Worm (Caenorhabditis elegans) whole organism, L2 larva: ENCODE measurements around the gene cks-1.

Experiments
- C34F6.9 ChIP-seq: fragments of 150-350 bp; optimal IDR thresholded peaks from 2 replicates; lab custom pipeline; 2014; ENCODE audit warnings: missing biosample characterization, missing genetic modification characterization
- F13H6.1 ChIP-seq: sonication (generic microtip); optimal IDR thresholded peaks from 2 replicates; lab custom pipeline; 2016; ENCODE audit warnings: missing genetic modification characterization, missing compliant biosample characterization
- R02D3.7 ChIP-seq: fragments of 150-350 bp; optimal IDR thresholded peaks from 2 replicates; lab custom pipeline; 2014; ENCODE audit warnings: missing biosample characterization, missing genetic modification characterization
- Y55F3AM.14 ChIP-seq: fragments of 200-800 bp; sonication (Bioruptor generic); optimal IDR thresholded peaks from 2 replicates; lab custom pipeline; 2018; ENCODE audit warnings: mild to moderate bottlenecking, missing genetic modification characterization, missing compliant biosample characterization
- blmp-1 ChIP-seq: sonication (generic microtip); optimal IDR thresholded peaks from 2 replicates; lab custom pipeline; 2017; ENCODE audit warnings: missing genetic modification characterization, mild to moderate bottlenecking, missing compliant biosample characterization, antibody characterized with exemption, moderate library complexity; ENCODE audit not compliant: insufficient read depth
- ceh-16 ChIP-seq: fragments of 150-350 bp; optimal IDR thresholded peaks from 2 replicates; lab custom pipeline; 2014; ENCODE audit warnings: missing biosample characterization, missing genetic modification characterization
- ceh-82 ChIP-seq: fragments of 150-350 bp; optimal IDR thresholded peaks from 2 replicates; lab custom pipeline; 2014; ENCODE audit warnings: missing biosample characterization, missing genetic modification characterization
- crh-2 ChIP-seq: sonication (generic microtip); optimal IDR thresholded peaks from 2 replicates; lab custom pipeline; 2017; ENCODE audit warnings: missing biosample characterization, missing genetic modification characterization
- dmd-4 ChIP-seq: sonication (generic microtip); optimal IDR thresholded peaks from 2 replicates; lab custom pipeline; 2017; ENCODE audit warnings: missing biosample characterization, missing genetic modification characterization
- egl-27 ChIP-seq: sonication (generic microtip); optimal IDR thresholded peaks from 3 replicates; lab custom pipeline; 2017; ENCODE audit warnings: missing biosample characterization, missing genetic modification reagents, missing genetic modification characterization
- elt-1 ChIP-seq: fragments of 150-350 bp; optimal IDR thresholded peaks from 2 replicates; lab custom pipeline; 2014; ENCODE audit warnings: missing biosample characterization, missing genetic modification characterization
- gmeb-1 ChIP-seq: fragments of 150-350 bp; optimal IDR thresholded peaks from 2 replicates; lab custom pipeline; 2014; ENCODE audit warnings: missing biosample characterization, missing genetic modification characterization
- lin-11 ChIP-seq: fragments of 150-350 bp; sonication (generic microtip); optimal IDR thresholded peaks from 2 replicates; lab custom pipeline; 2014; ENCODE audit warnings: missing biosample characterization, missing genetic modification characterization, inconsistent platforms, mixed read lengths
- lin-13 ChIP-seq: fragments of 150-350 bp; optimal IDR thresholded peaks from 2 replicates; lab custom pipeline; 2014; ENCODE audit warnings: missing biosample characterization, missing genetic modification reagents, missing genetic modification characterization
- lsy-2 ChIP-seq, 2 experiments: fragments of 150-350 bp in 1 of 2; sonication (generic microtip) in 1 of 2; optimal IDR thresholded peaks; 2 replicates each; lab custom pipeline; 2014 to 2017; ENCODE audit warnings: missing biosample characterization in 2 of 2, missing genetic modification characterization in 2 of 2
- mab-5 ChIP-seq: fragments of 150-350 bp; optimal IDR thresholded peaks from 2 replicates; lab custom pipeline; 2014; ENCODE audit warnings: missing biosample characterization, missing genetic modification characterization
- mbf-1 ChIP-seq: sonication (generic microtip); optimal IDR thresholded peaks from 2 replicates; lab custom pipeline; 2017; ENCODE audit warnings: missing biosample characterization, missing genetic modification characterization
- mdl-1 ChIP-seq, 2 experiments: fragments of 150-350 bp in 1 of 2; sonication (generic microtip) in 1 of 2; optimal IDR thresholded peaks; 2 replicates each; lab custom pipeline; 2017; ENCODE audit warnings: missing biosample characterization in 2 of 2, missing genetic modification characterization in 2 of 2
- nhr-11 ChIP-seq: fragments of 150-350 bp; optimal IDR thresholded peaks from 2 replicates; lab custom pipeline; 2014; ENCODE audit warnings: missing biosample characterization, missing genetic modification characterization
- nhr-12 ChIP-seq: fragments of 150-350 bp; optimal IDR thresholded peaks from 2 replicates; lab custom pipeline; 2014; ENCODE audit warnings: missing biosample characterization, missing genetic modification characterization
- nhr-129 ChIP-seq: fragments of 150-350 bp; optimal IDR thresholded peaks from 2 replicates; lab custom pipeline; 2014; ENCODE audit warnings: missing biosample characterization, missing genetic modification characterization
- nhr-21 ChIP-seq: fragments of 150-350 bp; optimal IDR thresholded peaks from 2 replicates; lab custom pipeline; 2014; ENCODE audit warnings: missing biosample characterization, missing genetic modification characterization
- nhr-23 ChIP-seq: fragments of 150-350 bp; optimal IDR thresholded peaks from 2 replicates; lab custom pipeline; 2014; ENCODE audit warnings: missing biosample characterization, missing genetic modification reagents, missing genetic modification characterization
- nhr-237 ChIP-seq: fragments of 150-350 bp; optimal IDR thresholded peaks from 2 replicates; lab custom pipeline; 2014; ENCODE audit warnings: missing biosample characterization, missing genetic modification characterization
- nhr-25 ChIP-seq: fragments of 150-350 bp; sonication (generic microtip); optimal IDR thresholded peaks from 3 replicates; lab custom pipeline; 2014; ENCODE audit warnings: missing biosample characterization, missing genetic modification characterization
- sem-4 ChIP-seq: fragments of 150-350 bp; optimal IDR thresholded peaks from 2 replicates; lab custom pipeline; 2014; ENCODE audit warnings: missing biosample characterization, missing genetic modification reagents, missing genetic modification characterization
- sma-3 ChIP-seq: sonication (generic microtip); optimal IDR thresholded peaks from 2 replicates; lab custom pipeline; 2016; ENCODE audit warnings: missing genetic modification reagents, missing genetic modification characterization, missing compliant biosample characterization
- sma-9 ChIP-seq, 2 experiments: fragments of 150-350 bp in 1 of 2; sonication (generic microtip) in 1 of 2; optimal IDR thresholded peaks; 2 replicates each; lab custom pipeline; 2014 to 2016; ENCODE audit warnings: missing genetic modification characterization in 2 of 2, mild to moderate bottlenecking in 1 of 2, missing biosample characterization in 1 of 2, missing compliant biosample characterization in 1 of 2, missing genetic modification reagents in 1 of 2, moderate library complexity in 1 of 2
- snpc-4 ChIP-seq: fragments of 150-350 bp; optimal IDR thresholded peaks from 2 replicates; lab custom pipeline; 2014; ENCODE audit warnings: missing biosample characterization, missing genetic modification characterization
- unc-39 ChIP-seq: fragments of 150-350 bp; optimal IDR thresholded peaks from 2 replicates; lab custom pipeline; 2014; ENCODE audit warnings: missing biosample characterization, missing genetic modification characterization
- unc-55 ChIP-seq: fragments of 150-350 bp; sonication (generic microtip); optimal IDR thresholded peaks from 3 replicates; lab custom pipeline; 2014; ENCODE audit warnings: missing biosample characterization, missing genetic modification reagents, missing genetic modification characterization
- unc-62 ChIP-seq: fragments of 150-350 bp; optimal IDR thresholded peaks from 2 replicates; lab custom pipeline; 2014; ENCODE audit warnings: missing biosample characterization, missing genetic modification reagents, missing genetic modification characterization
- zag-1 ChIP-seq: fragments of 150-350 bp; optimal IDR thresholded peaks from 2 replicates; lab custom pipeline; 2014; ENCODE audit warnings: missing biosample characterization, missing genetic modification characterization
- ztf-11 ChIP-seq: sonication (generic microtip); optimal IDR thresholded peaks from 2 replicates; lab custom pipeline; 2017; ENCODE audit warnings: missing biosample characterization, missing genetic modification characterization

The cks-1 gene

DNA sequence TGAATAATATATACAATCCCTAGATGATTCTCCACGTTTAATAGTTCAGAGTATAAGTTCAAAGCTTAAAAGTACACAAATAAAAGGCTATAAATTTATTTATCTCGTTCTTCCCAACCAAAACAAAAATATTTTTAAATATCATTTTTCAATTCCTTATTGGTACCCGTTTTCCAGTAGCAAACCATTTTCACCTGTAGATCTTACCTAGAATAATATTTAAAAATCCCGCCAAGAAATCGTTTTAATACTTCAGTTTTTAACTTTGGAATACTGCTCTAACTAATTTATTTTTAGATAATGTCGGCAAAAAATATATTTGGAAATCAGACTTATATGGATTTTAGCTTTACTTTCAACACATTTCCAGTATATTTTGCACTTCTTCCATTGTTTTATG is 21.5 kb upstream of the cks-1 start, which contains the start of gene sru-7:
Gene sru-7 (plus strand): TSS at position 301 of the 400 bp plus-strand sequence.
- TF ChIP-seq mab-5 (tag; lab: Kevin White, UChicago) (no peak), crh-2 (tag; lab: Kevin White, UChicago) (no peak), ceh-82 (tag; lab: Kevin White, UChicago) (no peak), nhr-129 (no peak), blmp-1 (tag; lab: Kevin White, UChicago) (no peak), elt-1 (tag; lab: Kevin White, UChicago) (no peak), egl-27 (tag; lab: Kevin White, UChicago) (no peak), sma-3 (GFP tag; lab: Kevin White, UChicago) (no peak), Y55F3AM.14 (GFP tag; lab: Kevin White, UChicago) (no peak), nhr-21 (no peak), R02D3.7 (no peak), dmd-4 (tag; lab: Kevin White, UChicago) (no peak), lsy-2 (tag; optimal IDR thresholded peaks at IDR 0.05; lab: Kevin White, UChicago) (no peak), unc-55 (GFP tag; lab: Kevin White, UChicago) (no peak), mdl-1 (tag; optimal IDR thresholded peaks at IDR 0.05; lab: Kevin White, UChicago) (no peak), nhr-25 (tag; lab: Kevin White, UChicago) (no peak)

DNA sequence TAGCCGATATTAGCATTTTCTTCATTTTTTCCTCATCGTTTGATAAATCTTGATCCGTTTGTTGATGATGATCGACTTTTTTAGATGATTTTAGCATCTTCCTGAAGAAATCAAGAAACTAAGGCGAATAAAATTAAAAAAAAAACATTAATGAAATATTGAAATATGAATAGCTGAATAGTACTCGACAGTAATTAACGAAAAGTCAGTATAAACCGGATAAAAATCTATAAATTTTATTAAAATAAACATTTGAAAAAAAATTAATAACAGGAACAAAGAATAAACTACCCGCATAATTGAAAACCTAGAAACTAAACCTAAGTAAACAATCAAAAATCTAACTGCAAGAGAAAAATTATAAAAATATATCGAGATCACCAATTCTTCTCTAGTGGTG is 17.5 kb upstream of the cks-1 start, which contains the start of gene C28C12.12:
Gene C28C12.12 (minus strand): TSS at position 101 of the 400 bp plus-strand sequence.
- TF ChIP-seq mdl-1 (tag; optimal IDR thresholded peaks at IDR 0.05; lab: Kevin White, UChicago) (no peak), snpc-4 (no peak), ceh-16 (tag; lab: Kevin White, UChicago) (no peak), sma-9 (GFP tag; optimal IDR thresholded peaks at IDR 0.05; lab: Kevin White, UChicago) (no peak), sma-9 (tag; optimal IDR thresholded peaks at IDR 0.05; lab: Kevin White, UChicago) (no peak), crh-2 (tag; lab: Kevin White, UChicago) (no peak), nhr-12 (no peak), nhr-21 (no peak), gmeb-1 (tag; lab: Kevin White, UChicago) (no peak), F13H6.1 (tag; lab: Kevin White, UChicago) (no peak), nhr-237 (tag; lab: Kevin White, UChicago) (no peak), nhr-23 (tag; lab: Kevin White, UChicago) (no peak), unc-39 (tag; lab: Kevin White, UChicago) (no peak), dmd-4 (tag; lab: Kevin White, UChicago) (no peak), unc-62 (no peak)

DNA sequence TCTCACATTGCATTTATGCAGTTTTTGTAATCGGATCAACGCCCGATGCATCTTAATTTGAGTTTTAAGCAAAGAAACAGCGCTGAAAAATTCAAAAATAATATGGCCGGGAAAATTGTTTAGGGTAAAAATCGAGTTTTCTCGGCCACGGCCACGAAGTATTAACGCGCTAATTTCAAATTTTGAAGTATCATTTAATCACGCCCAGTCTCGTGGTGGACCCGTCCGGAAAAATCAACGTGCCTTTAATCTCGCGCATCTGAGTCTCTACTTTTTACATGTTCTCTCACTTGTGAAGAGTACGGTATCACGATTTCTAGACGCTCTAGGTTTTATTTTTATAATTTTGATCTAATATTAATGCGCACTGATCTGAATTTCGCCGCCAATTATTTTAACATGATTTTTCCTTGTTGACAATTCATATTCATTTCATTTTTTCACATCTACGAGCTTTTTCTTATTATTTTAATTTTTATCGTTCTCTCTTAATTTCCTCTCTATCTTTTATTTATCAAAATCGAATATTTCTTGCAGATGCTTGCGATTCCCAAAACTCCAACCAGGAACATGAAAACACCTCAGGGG is 14.9 kb upstream of the cks-1 start, which contains the start of the genes acdh-13 and mesp-1:
Gene acdh-13 (minus strand): TSS at position 51 of the 588 bp plus-strand sequence.
Gene mesp-1 (plus strand): TSS at position 538 of the 588 bp plus-strand sequence.
- TF ChIP-seq ceh-16 (tag; lab: Kevin White, UChicago) = no peak
- TF ChIP-seq nhr-129 = peak; percentile 11
- TF ChIP-seq ztf-11 = no peak
- peak; percentile 56 for TF ChIP-seq C34F6.9
- no peak for TF ChIP-seq elt-1 (tag; lab: Kevin White, UChicago)
- TF ChIP-seq blmp-1 (tag; lab: Kevin White, UChicago) = no peak
- no peak for TF ChIP-seq dmd-4 (tag; lab: Kevin White, UChicago)
- no peak for TF ChIP-seq unc-39 (tag; lab: Kevin White, UChicago)
- TF ChIP-seq lin-11 = no peak
- TF ChIP-seq sma-3 (GFP tag; lab: Kevin White, UChicago) = peak; percentile 14
- TF ChIP-seq mbf-1 (tag; lab: Kevin White, UChicago) = no peak
- TF ChIP-seq nhr-21 = peak; percentile 6
- TF ChIP-seq lin-13 (GFP tag; lab: Kevin White, UChicago) = no peak
- peak in 1 of 2 experiments; percentile 68 for TF ChIP-seq lsy-2 (tag; optimal IDR thresholded peaks at IDR 0.05; lab: Kevin White, UChicago)
- peak; percentile 59 for TF ChIP-seq unc-55 (GFP tag; lab: Kevin White, UChicago)
- TF ChIP-seq sma-9 (GFP tag; optimal IDR thresholded peaks at IDR 0.05; lab: Kevin White, UChicago) = peak; percentile 29
- no peak for TF ChIP-seq sma-9 (tag; optimal IDR thresholded peaks at IDR 0.05; lab: Kevin White, UChicago)
- no peak for TF ChIP-seq mdl-1 (tag; optimal IDR thresholded peaks at IDR 0.05; lab: Kevin White, UChicago)
- peak; percentile 87 for TF ChIP-seq gmeb-1 (tag; lab: Kevin White, UChicago)
- no peak for TF ChIP-seq sem-4 (tag; lab: Kevin White, UChicago)
- TF ChIP-seq mab-5 (tag; lab: Kevin White, UChicago) = no peak

DNA sequence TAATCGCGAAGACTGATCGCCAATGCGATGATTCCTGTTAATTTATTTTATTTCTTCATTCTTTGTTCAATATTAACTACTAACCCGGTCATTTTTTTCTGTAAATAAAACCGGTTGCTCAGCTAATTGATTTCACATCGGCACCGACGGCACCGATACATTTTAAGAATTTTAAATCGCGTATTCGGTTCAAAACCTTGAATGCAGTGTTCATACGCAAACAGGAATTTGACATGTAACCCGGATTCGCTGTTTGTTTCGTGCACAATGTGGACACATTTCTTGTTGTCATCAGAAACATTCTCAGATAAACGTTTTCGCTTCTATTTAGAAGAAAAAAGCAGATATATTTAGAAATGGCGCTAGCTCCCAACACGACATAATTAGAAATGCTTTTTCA is 13.8 kb upstream of the cks-1 start:
- no peak for TF ChIP-seq nhr-21
- TF ChIP-seq elt-1 (tag; lab: Kevin White, UChicago) = no peak
- TF ChIP-seq sma-3 (GFP tag; lab: Kevin White, UChicago) = no peak
- TF ChIP-seq dmd-4 (tag; lab: Kevin White, UChicago) = no peak
- no peak for TF ChIP-seq crh-2 (tag; lab: Kevin White, UChicago)
- no peak for TF ChIP-seq gmeb-1 (tag; lab: Kevin White, UChicago)
- no peak for TF ChIP-seq nhr-129
- TF ChIP-seq lsy-2 (tag; optimal IDR thresholded peaks at IDR 0.05; lab: Kevin White, UChicago) = no peak
- no peak for TF ChIP-seq nhr-11 (tag; lab: Kevin White, UChicago)
- no peak for TF ChIP-seq nhr-23 (tag; lab: Kevin White, UChicago)
- no peak for TF ChIP-seq zag-1 (tag; lab: Kevin White, UChicago)
